Fruit fly (Drosophila melanogaster): Measurements from ENCODE around the gene CG33287.

dm6 chr3L:20974600-20974999, 4.1 kb upstream of the CG33287 start, which contains the start of gene CG33286:
- no peak for TF ChIP-seq psq (optimal IDR thresholded peaks at IDR 0.05)
- no peak for TF ChIP-seq CG8478 (optimal IDR thresholded peaks at IDR 0.05)
- TF ChIP-seq EcR (GFP tag; optimal IDR thresholded peaks at IDR 0.05): no peak
- no peak for TF ChIP-seq usp (GFP tag; optimal IDR thresholded peaks at IDR 0.05)
- TF ChIP-seq pan (optimal IDR thresholded peaks at IDR 0.05): no peak
- TF ChIP-seq Dll (optimal IDR thresholded peaks at IDR 0.05): no peak
